Fruit fly (Drosophila melanogaster) whole organism, embryonic: Measurements from ENCODE around the gene Bsg.

Source experiments
- CG10366 ChIP-seq: fragments of 200-800 bp; sonication (Bioruptor generic); IDR thresholded peaks from 2 replicates; pipeline ENCODE4 v1.3.6; 2022; ENCODE audit warnings: missing biosample characterization, missing genetic modification characterization
- CG10959 ChIP-seq: fragments of 200-800 bp; sonication (Bioruptor generic); IDR thresholded peaks from 2 replicates; pipeline ENCODE4 v1.3.6; 2022; ENCODE audit warnings: missing biosample characterization, missing genetic modification characterization
- CG11247 ChIP-seq: fragments of 200-800 bp; sonication (Bioruptor generic); IDR thresholded peaks from 2 replicates; pipeline ENCODE4 v1.3.6; 2022; ENCODE audit warnings: missing biosample characterization, missing genetic modification characterization
- CG11398 ChIP-seq: fragments of 200-800 bp; sonication (Bioruptor generic); optimal IDR thresholded peaks from 2 replicates; lab custom pipeline; 2016; ENCODE audit warnings: missing biosample characterization, missing genetic modification characterization
- CG12769 ChIP-seq: fragments of 200-800 bp; sonication (Bioruptor generic); optimal IDR thresholded peaks from 2 replicates; lab custom pipeline; 2019; ENCODE audit warnings: missing biosample characterization, mild to moderate bottlenecking, missing genetic modification characterization, moderate library complexity
- CG13296 ChIP-seq: fragments of 200-800 bp; sonication (Bioruptor generic); optimal IDR thresholded peaks from 3 replicates; lab custom pipeline; 2018; ENCODE audit warnings: missing biosample characterization, mild to moderate bottlenecking, missing genetic modification characterization
- CG13894 ChIP-seq: fragments of 200-800 bp; sonication (Bioruptor generic); optimal IDR thresholded peaks from 3 replicates; lab custom pipeline; 2018; ENCODE audit warnings: missing biosample characterization, mild to moderate bottlenecking, missing genetic modification characterization, moderate library complexity
- CG1529 ChIP-seq: fragments of 200-800 bp; sonication (Bioruptor generic); optimal IDR thresholded peaks from 3 replicates; lab custom pipeline; 2018; ENCODE audit warnings: missing biosample characterization, missing genetic modification characterization
- CG15479 ChIP-seq: fragments of 200-800 bp; sonication (Bioruptor generic); optimal IDR thresholded peaks from 3 replicates; lab custom pipeline; 2019; ENCODE audit warnings: missing biosample characterization, mild to moderate bottlenecking, missing genetic modification characterization, moderate library complexity
- CG18599 ChIP-seq: fragments of 200-800 bp; sonication (Bioruptor generic); optimal IDR thresholded peaks from 3 replicates; lab custom pipeline; 2017; ENCODE audit warnings: missing biosample characterization, missing genetic modification characterization, mild to moderate bottlenecking, moderate library complexity, missing genetic modification reagents
- CG2116 ChIP-seq: fragments of 200-800 bp; sonication (Bioruptor generic); optimal IDR thresholded peaks from 3 replicates; lab custom pipeline; 2018; ENCODE audit warnings: missing biosample characterization, mild to moderate bottlenecking, missing genetic modification characterization
- CG3065 ChIP-seq: fragments of 200-800 bp; sonication (Bioruptor generic); optimal IDR thresholded peaks from 2 replicates; lab custom pipeline; 2016; ENCODE audit warnings: missing biosample characterization, missing genetic modification characterization
- CG3847 ChIP-seq: fragments of 200-800 bp; sonication (Bioruptor generic); IDR thresholded peaks from 2 replicates; pipeline ENCODE4 v1.3.6; 2022; ENCODE audit warnings: missing biosample characterization, missing genetic modification characterization
- CG4617 ChIP-seq: fragments of 200-800 bp; sonication (Bioruptor generic); optimal IDR thresholded peaks from 3 replicates; lab custom pipeline; 2016; ENCODE audit warnings: missing biosample characterization, missing genetic modification characterization, borderline replicate concordance
- CG6791 ChIP-seq: fragments of 200-800 bp; sonication (Bioruptor generic); IDR thresholded peaks from 3 replicates; pipeline ENCODE4 v1.3.6; 2022; ENCODE audit warnings: missing biosample characterization, missing genetic modification characterization; ENCODE audit not compliant: partially characterized antibody
- CG8478 ChIP-seq: fragments of >200 bp; optimal IDR thresholded peaks from 2 replicates; lab custom pipeline; 2018
- CG9876 ChIP-seq: fragments of 200-800 bp; sonication (Bioruptor generic); optimal IDR thresholded peaks from 2 replicates; lab custom pipeline; 2016; ENCODE audit warnings: missing biosample characterization, missing genetic modification characterization
- Dbx ChIP-seq: fragments of 200-800 bp; sonication (Bioruptor generic); IDR thresholded peaks from 3 replicates; pipeline ENCODE4 v1.3.6; 2022; ENCODE audit warnings: missing biosample characterization, missing genetic modification characterization
- Deaf1 ChIP-seq: fragments of 200-800 bp; optimal IDR thresholded peaks from 3 replicates; lab custom pipeline; 2019; ENCODE audit warnings: missing biosample characterization, mild to moderate bottlenecking, missing genetic modification characterization, moderate library complexity
- E2f2 ChIP-seq: fragments of 200-800 bp; sonication (Bioruptor generic); IDR thresholded peaks from 2 replicates; pipeline ENCODE4 v1.3.6; 2022; ENCODE audit warnings: missing biosample characterization, missing genetic modification characterization
- Eip74EF ChIP-seq, 2 experiments: fragments of 200-800 bp in 1 of 2; fragments of >200 bp in 1 of 2; sonication (Bioruptor generic) in 1 of 2; optimal IDR thresholded peaks; 2 replicates each; lab custom pipeline; 2017 to 2019; ENCODE audit warnings: missing biosample characterization in 2 of 2, missing genetic modification characterization in 2 of 2, mild to moderate bottlenecking in 1 of 2, moderate library complexity in 1 of 2
- Fer2 ChIP-seq: fragments of 200-800 bp; sonication (Bioruptor generic); optimal IDR thresholded peaks from 2 replicates; lab custom pipeline; 2018; ENCODE audit warnings: missing biosample characterization, mild to moderate bottlenecking, missing genetic modification characterization, moderate library complexity
- H2.0 ChIP-seq: fragments of 200-800 bp; sonication (Bioruptor generic); IDR thresholded peaks from 2 replicates; pipeline ENCODE4 v1.3.6; 2022; ENCODE audit warnings: missing biosample characterization, missing genetic modification characterization
- HmgZ ChIP-seq: fragments of 200-800 bp; sonication (Bioruptor generic); optimal IDR thresholded peaks from 2 replicates; lab custom pipeline; 2018; ENCODE audit warnings: missing biosample characterization, mild to moderate bottlenecking, missing genetic modification characterization
- Hmr ChIP-seq: fragments of 200-800 bp; sonication (Bioruptor generic); optimal IDR thresholded peaks from 3 replicates; lab custom pipeline; 2017; ENCODE audit warnings: mild to moderate bottlenecking, missing biosample characterization, missing genetic modification reagents, missing genetic modification characterization
- Mrtf ChIP-seq: fragments of 200-800 bp; sonication (Bioruptor generic); IDR thresholded peaks from 3 replicates; pipeline ENCODE4 v1.3.6; 2022; ENCODE audit warnings: missing biosample characterization, missing genetic modification characterization
- NFAT ChIP-seq: fragments of 200-800 bp; sonication (Bioruptor generic); IDR thresholded peaks from 2 replicates; pipeline ENCODE4 v1.3.6; 2022; ENCODE audit warnings: missing biosample characterization, missing genetic modification characterization
- Neu2 ChIP-seq: fragments of 200-800 bp; sonication (Bioruptor generic); optimal IDR thresholded peaks from 3 replicates; lab custom pipeline; 2016; ENCODE audit warnings: missing biosample characterization, missing genetic modification characterization, borderline replicate concordance
- Pdp1 ChIP-seq, 2 experiments: fragments of 200-800 bp; sonication (Bioruptor generic); optimal IDR thresholded peaks; 3 replicates each; lab custom pipeline; 2016; ENCODE audit warnings: missing biosample characterization in 2 of 2, missing genetic modification characterization in 2 of 2, mild to moderate bottlenecking in 1 of 2, moderate library complexity in 1 of 2
- Rfx ChIP-seq: fragments of 200-800 bp; sonication (Bioruptor generic); IDR thresholded peaks from 2 replicates; pipeline ENCODE4 v1.3.6; 2022; ENCODE audit warnings: missing biosample characterization, missing genetic modification characterization
- Xrp1 ChIP-seq: fragments of 200-800 bp; sonication (Bioruptor generic); IDR thresholded peaks from 2 replicates; pipeline ENCODE4 v1.3.6; 2022; ENCODE audit warnings: missing biosample characterization, missing genetic modification characterization
- amos ChIP-seq: fragments of 200-800 bp; sonication (Bioruptor generic); IDR thresholded peaks from 2 replicates; pipeline ENCODE4 v1.3.6; 2022; ENCODE audit warnings: missing biosample characterization, missing genetic modification characterization; ENCODE audit not compliant: partially characterized antibody
- ara ChIP-seq: fragments of 200-800 bp; sonication (Bioruptor generic); IDR thresholded peaks from 2 replicates; pipeline ENCODE4 v1.3.6; 2022; ENCODE audit warnings: missing biosample characterization, missing genetic modification characterization
- bsh ChIP-seq, 2 experiments: fragments of 200-800 bp; sonication (Bioruptor generic); optimal IDR thresholded peaks; 2 replicates each; lab custom pipeline; 2017 to 2018; ENCODE audit warnings: mild to moderate bottlenecking in 2 of 2, missing biosample characterization in 2 of 2, missing genetic modification characterization in 2 of 2, moderate library complexity in 1 of 2
- crp ChIP-seq, 2 experiments: fragments of 200-800 bp; sonication (Bioruptor generic); optimal IDR thresholded peaks; 2 replicates in 1 of 2; 3 replicates in 1 of 2; lab custom pipeline; 2017; ENCODE audit warnings: missing biosample characterization in 2 of 2, missing genetic modification characterization in 2 of 2, mild to moderate bottlenecking in 1 of 2, moderate library complexity in 1 of 2
- dmrt11E ChIP-seq: fragments of 200-800 bp; sonication (Bioruptor generic); optimal IDR thresholded peaks from 3 replicates; lab custom pipeline; 2018; ENCODE audit warnings: missing biosample characterization, mild to moderate bottlenecking, missing genetic modification characterization, moderate library complexity
- ems ChIP-seq: fragments of 200-800 bp; sonication (Bioruptor generic); optimal IDR thresholded peaks from 3 replicates; lab custom pipeline; 2016; ENCODE audit warnings: missing biosample characterization, missing genetic modification characterization
- en ChIP-seq: fragments of 200-800 bp; sonication (Bioruptor generic); optimal IDR thresholded peaks from 2 replicates; lab custom pipeline; 2016; ENCODE audit warnings: missing biosample characterization, missing genetic modification characterization
- hth ChIP-seq: fragments of >200 bp; optimal IDR thresholded peaks from 2 replicates; lab custom pipeline; 2017; ENCODE audit warnings: inconsistent platforms
- kah ChIP-seq: fragments of 200-800 bp; sonication (Bioruptor generic); optimal IDR thresholded peaks from 2 replicates; lab custom pipeline; 2018; ENCODE audit warnings: missing biosample characterization, mild to moderate bottlenecking, missing genetic modification characterization
- lilli ChIP-seq: fragments of 200-800 bp; sonication (Bioruptor generic); optimal IDR thresholded peaks from 3 replicates; lab custom pipeline; 2016; ENCODE audit warnings: missing biosample characterization, missing genetic modification characterization
- lov ChIP-seq, 2 experiments: fragments of 200-800 bp in 1 of 2; fragments of >200 bp in 1 of 2; sonication (Bioruptor generic) in 1 of 2; IDR thresholded peaks in 1 of 2; optimal IDR thresholded peaks in 1 of 2; 2 replicates in 1 of 2; 3 replicates in 1 of 2; pipeline versions ENCODE4 v1.3.6 to Lab custom; 2017 to 2022; ENCODE audit warnings: missing biosample characterization in 1 of 2, missing genetic modification characterization in 1 of 2
- nmo ChIP-seq: fragments of 200-800 bp; sonication (Bioruptor generic); optimal IDR thresholded peaks from 2 replicates; lab custom pipeline; 2018; ENCODE audit warnings: missing biosample characterization, mild to moderate bottlenecking, missing genetic modification characterization, moderate library complexity
- repo ChIP-seq: fragments of 200-800 bp; sonication (Bioruptor generic); optimal IDR thresholded peaks from 2 replicates; lab custom pipeline; 2016; ENCODE audit warnings: missing biosample characterization, missing genetic modification characterization
- tll ChIP-seq, 2 experiments: fragments of 200-800 bp in 1 of 2; fragments of >200 bp in 1 of 2; sonication (Bioruptor generic) in 1 of 2; optimal IDR thresholded peaks; 2 replicates each; lab custom pipeline; 2017 to 2019; ENCODE audit warnings: missing biosample characterization in 2 of 2, missing genetic modification characterization in 2 of 2, mild to moderate bottlenecking in 1 of 2, moderate library complexity in 1 of 2
- trem ChIP-seq: fragments of 200-800 bp; optimal IDR thresholded peaks from 3 replicates; lab custom pipeline; 2019; ENCODE audit warnings: missing biosample characterization, mild to moderate bottlenecking, missing genetic modification characterization, moderate library complexity
- trh ChIP-seq: fragments of 200-800 bp; sonication (Bioruptor generic); optimal IDR thresholded peaks from 2 replicates; lab custom pipeline; 2016; ENCODE audit warnings: missing biosample characterization, missing genetic modification characterization
- tup ChIP-seq: fragments of 200-800 bp; sonication (Bioruptor generic); optimal IDR thresholded peaks from 2 replicates; lab custom pipeline; 2016; ENCODE audit warnings: missing biosample characterization, mild to moderate bottlenecking, missing genetic modification characterization, moderate library complexity
- twi ChIP-seq: fragments of 200-800 bp; optimal IDR thresholded peaks from 2 replicates; lab custom pipeline; 2019; ENCODE audit warnings: missing biosample characterization, mild to moderate bottlenecking, missing genetic modification characterization, moderate library complexity

Bsg gene

dm6 chr2L:8159498-8159897 is 76.3 kb downstream of the Bsg start, which contains the start of the genes PAPLA1 and Rbsn-5 (continued):
- TF ChIP-seq CG18599 = peak; percentile 94
- peak; percentile 89 for TF ChIP-seq CG11247 (GFP tag; lab: Robert Waterston, UW)
- TF ChIP-seq ara (GFP tag; lab: Robert Waterston, UW) = peak; percentile 90
- TF ChIP-seq dmrt11E (tag; lab: Kevin White, UChicago) = peak; percentile 76
- peak; percentile 91 for TF ChIP-seq repo (GFP tag; lab: Kevin White, UChicago)
- TF ChIP-seq ems (GFP tag; lab: Kevin White, UChicago) = peak; percentile 95
- no peak for TF ChIP-seq lov (optimal IDR thresholded peaks at IDR 0.05; lab: Kevin White, UChicago)
- TF ChIP-seq lov (GFP tag; IDR thresholded peaks at IDR 0.05; lab: Robert Waterston, UW) = peak; percentile 87
- TF ChIP-seq Pdp1 (GFP tag; optimal IDR thresholded peaks at IDR 0.05; lab: Kevin White, UChicago) = peak; percentile 93 to 97
- TF ChIP-seq CG3847 (GFP tag; lab: Robert Waterston, UW) = peak; percentile 90
- TF ChIP-seq HmgZ (tag; lab: Kevin White, UChicago) = peak; percentile 97
- peak; percentile 96 for TF ChIP-seq nmo
- TF ChIP-seq twi (tag; lab: Kevin White, UChicago) = peak; percentile 80
- peak; percentile 84 for TF ChIP-seq trem
- TF ChIP-seq bsh (GFP tag; optimal IDR thresholded peaks at IDR 0.05; lab: Kevin White, UChicago) = peak; percentile 82 to 95
- TF ChIP-seq CG9876 = peak; percentile 93
- peak; percentile 68 for TF ChIP-seq CG2116
- peak; percentile 92 for TF ChIP-seq Dbx (GFP tag; lab: Robert Waterston, UW)
- no peak for TF ChIP-seq CG15479
- no peak for TF ChIP-seq tll (GFP tag; optimal IDR thresholded peaks at IDR 0.05; lab: Kevin White, UChicago)
- peak; percentile 92 for TF ChIP-seq CG3065 (GFP tag; lab: Kevin White, UChicago)
- TF ChIP-seq Rfx = peak; percentile 96
- peak; percentile 86 for TF ChIP-seq tup (GFP tag; lab: Kevin White, UChicago)
- peak; percentile 93 for TF ChIP-seq Xrp1
- peak; percentile 96 for TF ChIP-seq CG12769 (tag; lab: Kevin White, UChicago)
- peak; percentile 94 for TF ChIP-seq CG13894
- TF ChIP-seq CG13296 (GFP tag; lab: Kevin White, UChicago) = peak; percentile 93
- TF ChIP-seq CG10959 (GFP tag; lab: Robert Waterston, UW) = peak; percentile 72
- TF ChIP-seq CG6791 (GFP tag; lab: Robert Waterston, UW) = no peak
- peak; percentile 72 for TF ChIP-seq E2f2 (GFP tag; lab: Robert Waterston, UW)
- TF ChIP-seq Mrtf (GFP tag; lab: Robert Waterston, UW) = peak; percentile 87
- TF ChIP-seq CG11398 (GFP tag; lab: Kevin White, UChicago) = peak; percentile 88
- TF ChIP-seq trh (GFP tag; lab: Kevin White, UChicago) = peak; percentile 81
- TF ChIP-seq CG4617 (GFP tag; lab: Kevin White, UChicago) = peak; percentile 99
- peak; percentile 93 for TF ChIP-seq Hmr (GFP tag; lab: Kevin White, UChicago)
- peak; percentile 84 for TF ChIP-seq CG1529 (GFP tag; lab: Kevin White, UChicago)
- peak; percentile 90 for TF ChIP-seq NFAT (GFP tag; lab: Robert Waterston, UW)
- peak; percentile 90 for TF ChIP-seq CG10366 (GFP tag; lab: Robert Waterston, UW)
- TF ChIP-seq crp (GFP tag; optimal IDR thresholded peaks at IDR 0.05; lab: Kevin White, UChicago) = peak; percentile 24 to 78
- TF ChIP-seq kah = peak; percentile 77
- peak; percentile 98 for TF ChIP-seq lilli (GFP tag; lab: Kevin White, UChicago)
- TF ChIP-seq hth = no peak
- TF ChIP-seq CG8478 (lab: Kevin White, UChicago) = no peak
- peak; percentile 63 for TF ChIP-seq Neu2 (GFP tag; lab: Kevin White, UChicago)
- TF ChIP-seq amos (GFP tag; lab: Robert Waterston, UW) = peak; percentile 5; the same call in 1 of the 2 replicates
- TF ChIP-seq en = peak; percentile 80
- TF ChIP-seq Fer2 (tag; lab: Kevin White, UChicago) = peak; percentile 91
- TF ChIP-seq H2.0 = peak; percentile 91
- peak; percentile 63 for TF ChIP-seq Deaf1
- peak in 1 of 2 experiments; percentile 85 for TF ChIP-seq Eip74EF (GFP tag; optimal IDR thresholded peaks at IDR 0.05; lab: Kevin White, UChicago)
